Worm (Caenorhabditis elegans): Measurements from ENCODE around the gene T04F8.2.

DNA sequence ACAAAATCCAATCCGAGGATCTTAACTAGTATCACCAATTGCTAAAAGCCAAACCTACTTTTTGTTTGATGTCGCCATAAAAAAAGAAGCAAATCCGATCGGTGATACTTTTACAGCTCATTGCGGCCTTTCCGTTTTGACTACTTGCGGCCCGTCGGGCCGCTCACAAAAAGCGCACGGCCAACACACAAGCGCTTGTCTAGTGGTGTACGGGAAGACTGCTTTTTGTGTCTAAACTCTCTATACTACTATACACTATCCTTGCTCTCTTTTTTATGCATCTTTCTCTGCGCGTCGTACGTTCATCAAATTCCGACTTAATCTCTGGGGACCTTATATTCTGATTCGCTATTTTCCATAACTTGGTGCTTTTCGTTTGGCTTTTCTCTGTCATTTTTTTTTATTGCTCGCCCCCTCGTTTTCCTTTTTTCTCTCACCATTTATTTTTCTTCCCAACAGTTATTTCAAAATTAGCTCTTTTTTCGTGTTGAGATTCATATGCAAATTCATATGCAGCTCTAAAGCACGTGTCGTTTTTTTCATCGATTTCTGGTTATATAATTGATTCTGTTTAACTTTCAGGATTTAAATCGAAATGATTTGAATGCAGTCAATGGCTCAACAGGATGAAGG, 10.3 kb upstream of the T04F8.2 start, which contains the start of gene noca-2:
- TF ChIP-seq jun-1 (tag; optimal IDR thresholded peaks at IDR 0.05): no peak
- TF ChIP-seq aly-2 (tag; optimal IDR thresholded peaks at IDR 0.05): no peak
- no peak for TF ChIP-seq ceh-32 (tag; optimal IDR thresholded peaks at IDR 0.05; ENCODE audit: poor library complexity)
- no peak for TF ChIP-seq pqm-1 (tag; optimal IDR thresholded peaks at IDR 0.05)
- TF ChIP-seq lin-13 (GFP tag; optimal IDR thresholded peaks at IDR 0.05): no peak
- no peak for TF ChIP-seq fkh-10 (GFP tag; optimal IDR thresholded peaks at IDR 0.05)
- TF ChIP-seq ZK546.5 (tag; optimal IDR thresholded peaks at IDR 0.05): no peak
- no peak for TF ChIP-seq T26A8.4 (GFP tag; IDR thresholded peaks at IDR 0.05)
- no peak for TF ChIP-seq nhr-237 (tag; optimal IDR thresholded peaks at IDR 0.05)
- no peak for TF ChIP-seq nhr-48 (tag; optimal IDR thresholded peaks at IDR 0.05)
- TF ChIP-seq spr-1 (tag; optimal IDR thresholded peaks at IDR 0.05): no peak
- no peak for TF ChIP-seq nhr-102 (tag; optimal IDR thresholded peaks at IDR 0.05)
